Fruit fly (Drosophila melanogaster): ENCODE results near the gene CG16704.

CG16704 gene

dm6 chr2L:3692466-3692865 is at the start of gene CG16704:
TSS of gene CG16704 (minus strand) at chr2L:3692587.
- TF ChIP-seq Hr83 (GFP tag; optimal IDR thresholded peaks at IDR 0.05; ENCODE audit: poor library complexity, severe bottlenecking) = no peak
- TF ChIP-seq Rel (GFP tag; optimal IDR thresholded peaks at IDR 0.05) = no peak
- TF ChIP-seq Rel (tag; optimal IDR thresholded peaks at IDR 0.05) = peak; percentile 23
- TF ChIP-seq pan (optimal IDR thresholded peaks at IDR 0.05) = no peak

DNA sequence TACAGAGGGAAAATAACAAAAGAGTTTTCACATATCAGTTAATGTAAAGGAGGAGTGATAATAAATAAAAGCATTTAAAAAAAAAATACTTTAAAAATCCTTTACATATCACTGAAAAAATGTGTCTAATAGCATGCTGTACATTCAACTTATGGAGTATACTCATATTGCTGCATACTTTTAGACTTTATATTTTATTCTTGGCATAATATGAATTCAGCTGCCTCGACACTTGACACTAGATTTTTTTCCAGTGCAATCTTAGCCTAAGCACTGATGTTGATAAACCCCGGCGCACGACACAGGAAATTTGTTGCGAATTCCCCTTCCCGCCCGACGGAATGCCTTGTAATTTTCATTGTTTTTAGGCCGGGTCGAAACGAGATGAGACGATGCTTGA is 48.1 kb upstream of the CG16704 start:
- TF ChIP-seq brk (GFP tag; optimal IDR thresholded peaks at IDR 0.05) (no peak), Myc (optimal IDR thresholded peaks at IDR 0.05) (no peak), Hr83 (GFP tag; optimal IDR thresholded peaks at IDR 0.05; ENCODE audit: poor library complexity, severe bottlenecking) (no peak), Dfd (GFP tag; optimal IDR thresholded peaks at IDR 0.05) (no peak), jim (GFP tag; optimal IDR thresholded peaks at IDR 0.05) (no peak), Dif (GFP tag; optimal IDR thresholded peaks at IDR 0.05; ENCODE audit: partially characterized antibody) (no peak), Mio (GFP tag; optimal IDR thresholded peaks at IDR 0.05) (no peak), HLH106 (tag; optimal IDR thresholded peaks at IDR 0.05) (no peak), CG32264 (GFP tag; optimal IDR thresholded peaks at IDR 0.05) (no peak), GATAd (GFP tag; optimal IDR thresholded peaks at IDR 0.05) (no peak), br (GFP tag; optimal IDR thresholded peaks at IDR 0.05) (no peak), dmrt93B (GFP tag; optimal IDR thresholded peaks at IDR 0.05) (no peak), rgr (GFP tag; optimal IDR thresholded peaks at IDR 0.05) (no peak), Abd-B (GFP tag; optimal IDR thresholded peaks at IDR 0.05) (no peak), CG9705 (GFP tag; optimal IDR thresholded peaks at IDR 0.05) (no peak), CrebA (GFP tag; optimal IDR thresholded peaks at IDR 0.05; ENCODE audit: borderline replicate concordance) (no peak), ey (GFP tag; optimal IDR thresholded peaks at IDR 0.05) (no peak), fru (GFP tag; optimal IDR thresholded peaks at IDR 0.05) (no peak), N (GFP tag; optimal IDR thresholded peaks at IDR 0.05) (no peak), foxo (GFP tag; optimal IDR thresholded peaks at IDR 0.05) (no peak)

DNA sequence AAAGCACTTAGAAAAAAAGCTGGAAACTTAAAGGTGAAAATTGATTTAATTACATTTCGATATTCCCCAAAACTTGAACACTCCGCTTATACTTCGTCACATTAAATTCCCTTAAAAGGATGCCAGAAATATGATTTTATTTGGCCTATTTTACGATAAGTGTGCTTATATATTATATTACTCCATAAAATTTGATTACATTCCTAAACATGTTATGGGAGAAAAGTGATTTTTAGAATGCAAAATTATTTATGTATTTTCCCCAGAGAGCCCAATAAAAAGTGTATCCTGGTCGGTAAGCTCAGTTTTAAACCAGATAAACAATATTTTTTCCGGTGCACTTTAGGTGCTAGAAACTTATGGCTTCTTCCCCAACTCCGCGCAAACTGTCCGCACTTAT is 45.3 kb upstream of the CG16704 start:
- TF ChIP-seq N (GFP tag; optimal IDR thresholded peaks at IDR 0.05) (no peak), pan (optimal IDR thresholded peaks at IDR 0.05) (no peak), lola (GFP tag; optimal IDR thresholded peaks at IDR 0.05) (no peak), Vsx2 (GFP tag; optimal IDR thresholded peaks at IDR 0.05; ENCODE audit: partially characterized antibody) (no peak)

dm6 chr2L:3737003-3737662 is 44.7 kb upstream of the CG16704 start:
- TF ChIP-seq ey (GFP tag; optimal IDR thresholded peaks at IDR 0.05) (no peak), fru (GFP tag; optimal IDR thresholded peaks at IDR 0.05) (no peak), dsf (GFP tag; optimal IDR thresholded peaks at IDR 0.05; ENCODE audit: borderline replicate concordance) (no peak), h (GFP tag; optimal IDR thresholded peaks at IDR 0.05) (no peak), tai (GFP tag; optimal IDR thresholded peaks at IDR 0.05) (no peak), CG9705 (GFP tag; optimal IDR thresholded peaks at IDR 0.05) (no peak), br (GFP tag; optimal IDR thresholded peaks at IDR 0.05) (no peak), rgr (GFP tag; optimal IDR thresholded peaks at IDR 0.05) (no peak), pan (optimal IDR thresholded peaks at IDR 0.05) (no peak), foxo (GFP tag; optimal IDR thresholded peaks at IDR 0.05) (no peak)

DNA sequence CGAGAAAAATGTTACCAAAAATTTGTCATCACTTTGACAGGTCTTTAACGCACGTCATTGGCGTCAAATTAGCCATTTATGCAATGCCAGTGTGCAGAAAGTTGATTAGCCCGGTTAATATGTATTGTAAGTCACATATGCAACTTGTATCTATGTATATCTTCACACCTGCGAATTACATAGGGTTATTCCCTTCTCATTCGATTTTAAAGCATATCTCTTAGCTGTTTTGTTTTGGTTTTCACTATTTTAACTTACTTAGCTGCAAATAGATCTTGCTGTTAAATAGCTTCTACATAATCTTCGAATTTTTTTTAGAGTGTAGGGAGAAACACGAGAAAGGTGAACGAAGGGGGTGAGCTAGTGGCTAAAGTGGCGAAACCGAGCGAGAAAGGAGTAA is 38.7 kb upstream of the CG16704 start:
- TF ChIP-seq Vsx2 (GFP tag; optimal IDR thresholded peaks at IDR 0.05; ENCODE audit: partially characterized antibody) = no peak
- TF ChIP-seq Mio (GFP tag; optimal IDR thresholded peaks at IDR 0.05) = no peak
- TF ChIP-seq usp (GFP tag; optimal IDR thresholded peaks at IDR 0.05) = no peak
- no peak for TF ChIP-seq CG32264 (GFP tag; optimal IDR thresholded peaks at IDR 0.05)
- TF ChIP-seq rgr (GFP tag; optimal IDR thresholded peaks at IDR 0.05) = no peak
- TF ChIP-seq Dfd (GFP tag; optimal IDR thresholded peaks at IDR 0.05) = no peak
- TF ChIP-seq brk (GFP tag; optimal IDR thresholded peaks at IDR 0.05) = no peak
- no peak for TF ChIP-seq woc (GFP tag; optimal IDR thresholded peaks at IDR 0.05)
- no peak for TF ChIP-seq lola (GFP tag; optimal IDR thresholded peaks at IDR 0.05)
- TF ChIP-seq GATAd (GFP tag; optimal IDR thresholded peaks at IDR 0.05) = no peak
- TF ChIP-seq sv (GFP tag; optimal IDR thresholded peaks at IDR 0.05) = no peak
- no peak for TF ChIP-seq Dif (GFP tag; optimal IDR thresholded peaks at IDR 0.05; ENCODE audit: partially characterized antibody)
- no peak for TF ChIP-seq CrebA (GFP tag; optimal IDR thresholded peaks at IDR 0.05; ENCODE audit: borderline replicate concordance)
- no peak for TF ChIP-seq dmrt93B (GFP tag; optimal IDR thresholded peaks at IDR 0.05)
